Worm (Caenorhabditis elegans): ENCODE measurements around the gene F10D7.4.

Gene F10D7.4

ce11 chrX:17400425-17400824 is 18.6 kb upstream of the F10D7.4 start:
- no peak for TF ChIP-seq rec-8 (tag; optimal IDR thresholded peaks at IDR 0.05)
- no peak for TF ChIP-seq egrh-3 (GFP tag; IDR thresholded peaks at IDR 0.05)
- peak; percentile 43; the same call in 1 of the 2 replicates for TF ChIP-seq dox-1 (GFP tag; IDR thresholded peaks at IDR 0.05)
- TF ChIP-seq ztf-25 (GFP tag; IDR thresholded peaks at IDR 0.05), result no peak
- peak; percentile 82 for TF ChIP-seq tbp1 (GFP tag; optimal IDR thresholded peaks at IDR 0.05)
- TF ChIP-seq F22D6.2 (tag; optimal IDR thresholded peaks at IDR 0.05), result no peak
- TF ChIP-seq lin-35 (GFP tag; optimal IDR thresholded peaks at IDR 0.05), result no peak
- TF ChIP-seq ekl-4 (GFP tag; IDR thresholded peaks at IDR 0.05), result no peak
- TF ChIP-seq unc-130 (GFP tag; optimal IDR thresholded peaks at IDR 0.05), result no peak
- no peak for TF ChIP-seq chd-7 (tag; optimal IDR thresholded peaks at IDR 0.05)
- no peak for TF ChIP-seq hmg-20 (GFP tag; IDR thresholded peaks at IDR 0.05)
- peak; percentile 54 for TF ChIP-seq B0261.1 (tag; optimal IDR thresholded peaks at IDR 0.05)
- TF ChIP-seq F49E8.2 (tag; optimal IDR thresholded peaks at IDR 0.05; ENCODE audit: insufficient read depth), result no peak
- peak; percentile 42 for TF ChIP-seq rpc-1 (optimal IDR thresholded peaks at IDR 0.05)
- peak; percentile 65 for TF ChIP-seq rpc-1 (tag; optimal IDR thresholded peaks at IDR 0.05)
- TF ChIP-seq lin-26 (GFP tag; IDR thresholded peaks at IDR 0.05), result peak; percentile 56
- no peak for TF ChIP-seq akir-1 (GFP tag; optimal IDR thresholded peaks at IDR 0.05)
- no peak for TF ChIP-seq mxl-1 (tag; optimal IDR thresholded peaks at IDR 0.05)
- TF ChIP-seq C17E4.6 (GFP tag; IDR thresholded peaks at IDR 0.05), result no peak
- no peak for TF ChIP-seq B0336.3 (GFP tag; IDR thresholded peaks at IDR 0.05)
- TF ChIP-seq snpc-3.4 (tag; optimal IDR thresholded peaks at IDR 0.05), result no peak

DNA sequence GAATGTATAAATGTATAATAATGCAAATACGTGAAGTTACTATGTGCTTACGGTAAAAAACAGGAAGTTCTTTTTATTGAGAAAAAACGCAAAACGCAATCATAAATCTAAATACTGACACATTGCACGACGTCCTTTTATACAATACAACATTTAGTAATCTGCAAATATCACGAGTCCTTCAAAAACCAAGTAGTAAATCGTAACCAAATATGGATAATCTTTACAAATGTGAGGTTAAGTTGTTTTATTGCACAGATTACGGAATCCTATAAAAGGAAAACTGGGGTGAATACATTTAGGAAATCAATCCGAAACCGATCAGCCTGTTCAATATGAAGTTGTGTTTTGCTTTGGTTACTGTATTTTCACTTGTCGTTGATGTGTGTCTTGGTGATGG is 16.4 kb upstream of the F10D7.4 start, which contains the start of gene F11C7.7:
Gene F11C7.7, plus strand, starts transcription at position 301 of the 400 bp plus-strand sequence.
- TF ChIP-seq cebp-2 (GFP tag; IDR thresholded peaks at IDR 0.05) (no peak), bed-1 (GFP tag; IDR thresholded peaks at IDR 0.05) (no peak)

DNA sequence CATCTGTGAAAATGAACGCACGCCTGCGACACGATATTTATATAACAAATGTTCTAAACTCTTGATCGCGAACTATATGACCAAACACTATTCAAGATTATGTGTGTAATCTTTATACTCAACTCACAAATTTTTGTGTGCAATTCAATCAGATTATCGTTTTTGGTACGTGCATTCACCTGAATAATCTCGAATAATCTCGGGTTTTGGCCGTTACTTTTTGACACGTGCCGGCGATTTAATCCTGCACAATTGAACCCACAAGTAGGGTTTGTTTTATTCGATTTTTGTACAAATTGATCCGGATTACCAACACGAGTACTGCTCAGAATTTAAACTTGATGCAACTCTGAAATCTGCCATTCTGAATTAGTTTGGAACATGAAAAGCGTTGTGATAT is 14.6 kb upstream of the F10D7.4 start, which contains the start of the genes vap-1 and F11C7.2:
Gene vap-1, minus strand, starts transcription at position 101 of the 400 bp plus-strand sequence.
Gene F11C7.2, plus strand, starts transcription at position 359 of the 400 bp plus-strand sequence.
- TF ChIP-seq die-1 (tag; optimal IDR thresholded peaks at IDR 0.05) (no peak), nhr-80 (tag; optimal IDR thresholded peaks at IDR 0.05) (no peak), lsy-27 (tag; optimal IDR thresholded peaks at IDR 0.05; ENCODE audit: borderline replicate concordance, insufficient read depth) (no peak), rcor-1 (GFP tag; IDR thresholded peaks at IDR 0.05) (no peak), cebp-2 (GFP tag; IDR thresholded peaks at IDR 0.05) (no peak), bed-2 (GFP tag; IDR thresholded peaks at IDR 0.05) (no peak), ztf-18 (tag; optimal IDR thresholded peaks at IDR 0.05) (no peak), unc-62 (GFP tag; optimal IDR thresholded peaks at IDR 0.05) (no peak), ceh-27 (GFP tag; optimal IDR thresholded peaks at IDR 0.05) (no peak), F57A8.1 (GFP tag; optimal IDR thresholded peaks at IDR 0.05) (no peak), Y53F4B.3 (GFP tag; IDR thresholded peaks at IDR 0.05) (no peak), gei-17 (GFP tag; optimal IDR thresholded peaks at IDR 0.05) (no peak), nhr-179 (tag; optimal IDR thresholded peaks at IDR 0.05) (no peak), ccch-3 (GFP tag; optimal IDR thresholded peaks at IDR 0.05) (no peak), pha-4 (tag; optimal IDR thresholded peaks at IDR 0.05) (no peak), attf-5 (GFP tag; optimal IDR thresholded peaks at IDR 0.05) (no peak), aptf-2 (GFP tag; conservative IDR thresholded peaks at IDR 0.05) (no peak), lin-40 (tag; optimal IDR thresholded peaks at IDR 0.05) (no peak), ztf-6 (GFP tag; IDR thresholded peaks at IDR 0.05) (no peak), mxl-1 (tag; optimal IDR thresholded peaks at IDR 0.05) (no peak)
